Worm (Caenorhabditis elegans) whole organism, young adult: ENCODE results near the gene madd-2.

Experiments used
- C17E4.6 ChIP-seq: fragments of 200-800 bp; sonication (Bioruptor generic); IDR thresholded peaks from 2 replicates; pipeline ENCODE4 v1.3.6; 2022; ENCODE audit warnings: missing genetic modification reagents, missing genetic modification characterization, missing compliant biosample characterization
- F10E7.11 ChIP-seq: sonication (generic microtip); optimal IDR thresholded peaks from 2 replicates; lab custom pipeline; 2017; ENCODE audit warnings: mild to moderate bottlenecking, missing genetic modification characterization, moderate library complexity, missing compliant biosample characterization
- F57A8.1 ChIP-seq: fragments of 200-800 bp; sonication (Bioruptor generic); optimal IDR thresholded peaks from 2 replicates; lab custom pipeline; 2018; ENCODE audit warnings: mild to moderate bottlenecking, missing genetic modification characterization, moderate library complexity, missing compliant biosample characterization
- K11D2.4 ChIP-seq: fragments of 200-800 bp; sonication (Bioruptor generic); IDR thresholded peaks from 2 replicates; pipeline ENCODE4 v1.3.6; 2022; ENCODE audit warnings: missing genetic modification reagents, missing genetic modification characterization, missing compliant biosample characterization
- Y95B8A.8 ChIP-seq: fragments of 200-800 bp; sonication (Bioruptor generic); IDR thresholded peaks from 2 replicates; pipeline ENCODE4 v1.3.6; 2022; ENCODE audit warnings: missing genetic modification reagents, missing genetic modification characterization, missing compliant biosample characterization
- aptf-2 ChIP-seq: fragments of 200-800 bp; sonication (Bioruptor generic); conservative IDR thresholded peaks from 2 replicates; pipeline ENCODE4 v1.3.6; 2022; ENCODE audit warnings: missing genetic modification reagents, missing genetic modification characterization, missing compliant biosample characterization
- attf-3 ChIP-seq: fragments of 200-800 bp; sonication (Bioruptor generic); conservative IDR thresholded peaks from 2 replicates; pipeline ENCODE4 v1.3.6; 2022; ENCODE audit warnings: missing genetic modification reagents, missing genetic modification characterization, missing compliant biosample characterization
- attf-5 ChIP-seq: fragments of 200-800 bp; sonication (Bioruptor generic); optimal IDR thresholded peaks from 2 replicates; lab custom pipeline; 2018; ENCODE audit warnings: mild to moderate bottlenecking, missing genetic modification characterization, missing compliant biosample characterization
- cebp-2 ChIP-seq: fragments of 200-800 bp; sonication (Bioruptor generic); IDR thresholded peaks from 2 replicates; pipeline ENCODE4 v1.3.6; 2022; ENCODE audit warnings: missing genetic modification characterization, missing compliant biosample characterization
- chd-7 ChIP-seq: sonication (generic microtip); optimal IDR thresholded peaks from 2 replicates; lab custom pipeline; 2016; ENCODE audit warnings: mild to moderate bottlenecking, missing genetic modification characterization, moderate library complexity, missing compliant biosample characterization
- egl-18 ChIP-seq: fragments of 200-800 bp; sonication (Bioruptor generic); IDR thresholded peaks from 2 replicates; pipeline ENCODE4 v1.3.6; 2022; ENCODE audit warnings: missing genetic modification reagents, missing genetic modification characterization, missing compliant biosample characterization
- egrh-3 ChIP-seq: fragments of 200-800 bp; sonication (Bioruptor generic); IDR thresholded peaks from 2 replicates; pipeline ENCODE4 v1.3.6; 2022; ENCODE audit warnings: missing genetic modification reagents, missing genetic modification characterization, missing compliant biosample characterization
- hlh-12 ChIP-seq: sonication (generic microtip); optimal IDR thresholded peaks from 2 replicates; lab custom pipeline; 2016; ENCODE audit warnings: missing genetic modification characterization, missing compliant biosample characterization
- hrde-1 ChIP-seq: sonication (generic microtip); optimal IDR thresholded peaks from 2 replicates; lab custom pipeline; 2016; ENCODE audit warnings: missing genetic modification characterization, mild to moderate bottlenecking, missing compliant biosample characterization, moderate library complexity, missing genotype, missing genetic modification reagents, borderline replicate concordance
- madf-6 ChIP-seq: fragments of 200-800 bp; sonication (Bioruptor generic); IDR thresholded peaks from 2 replicates; pipeline ENCODE4 v1.3.6; 2022; ENCODE audit warnings: missing genetic modification reagents, missing genetic modification characterization, missing compliant biosample characterization
- mel-28 ChIP-seq: sonication (generic microtip); optimal IDR thresholded peaks from 2 replicates; lab custom pipeline; 2016; ENCODE audit warnings: borderline replicate concordance, mild to moderate bottlenecking, missing genetic modification characterization, missing compliant biosample characterization
- nhr-120 ChIP-seq: fragments of 200-800 bp; sonication (Bioruptor generic); IDR thresholded peaks from 2 replicates; pipeline ENCODE4 v1.3.6; 2022; ENCODE audit warnings: missing genetic modification characterization, missing compliant biosample characterization
- rcor-1 ChIP-seq: fragments of 200-800 bp; sonication (Bioruptor generic); IDR thresholded peaks from 2 replicates; pipeline ENCODE4 v1.3.6; 2022; ENCODE audit warnings: missing genetic modification reagents, missing genetic modification characterization, missing compliant biosample characterization
- rpc-1 ChIP-seq, 2 experiments: fragments of 150-350 bp in 1 of 2; sonication (generic microtip) in 1 of 2; optimal IDR thresholded peaks; 2 replicates each; lab custom pipeline; 2014 to 2018; ENCODE audit warnings: missing biosample characterization in 1 of 2, missing genetic modification characterization in 1 of 2, missing genetic modification reagents in 1 of 2, missing genotype in 1 of 2
- sdz-38 ChIP-seq: sonication (generic microtip); optimal IDR thresholded peaks from 2 replicates; lab custom pipeline; 2016; ENCODE audit warnings: missing genotype, missing genetic modification characterization, missing compliant biosample characterization
- tlf-1 ChIP-seq: fragments of 200-800 bp; sonication (Bioruptor generic); optimal IDR thresholded peaks from 2 replicates; lab custom pipeline; 2018; ENCODE audit warnings: mild to moderate bottlenecking, missing genetic modification characterization, missing compliant biosample characterization
- unc-130 ChIP-seq: sonication (generic microtip); optimal IDR thresholded peaks from 2 replicates; lab custom pipeline; 2016; ENCODE audit warnings: missing genetic modification reagents, missing genetic modification characterization, missing compliant biosample characterization
- zfh-2 ChIP-seq: fragments of 200-800 bp; sonication (Bioruptor generic); conservative IDR thresholded peaks from 2 replicates; pipeline ENCODE4 v1.3.6; 2022; ENCODE audit warnings: missing genetic modification reagents, missing genetic modification characterization, missing compliant biosample characterization
- ztf-25 ChIP-seq: fragments of 200-800 bp; sonication (Bioruptor generic); IDR thresholded peaks from 2 replicates; pipeline ENCODE4 v1.3.6; 2022; ENCODE audit warnings: missing genetic modification reagents, missing genetic modification characterization, missing compliant biosample characterization
- ztf-6 ChIP-seq: fragments of 200-800 bp; sonication (Bioruptor generic); IDR thresholded peaks from 2 replicates; pipeline ENCODE4 v1.3.6; 2022; ENCODE audit warnings: missing genetic modification reagents, missing genetic modification characterization, missing compliant biosample characterization

Gene madd-2

ce11 chrV:1243011-1243410 is 7.8 kb upstream of the madd-2 start:
- TF ChIP-seq nhr-120 = no peak

- no peak for TF ChIP-seq madf-6 (GFP tag; lab: Robert Waterston, UW)
- no peak for TF ChIP-seq egrh-3 (GFP tag; lab: Robert Waterston, UW)
- TF ChIP-seq ztf-25 (GFP tag; lab: Robert Waterston, UW) = 0 out of 2 replicates have a peak, but pooled peaks have one; percentile 19
Measured at ce11 chrV:1242432-1242831, 7.2 kb upstream of the madd-2 start.

ce11 chrV:1236333-1237068 is 1.2 kb upstream of the madd-2 start:
- TF ChIP-seq chd-7 (tag; lab: Kevin White, UChicago) (no peak), unc-130 (no peak), attf-3 (GFP tag; lab: Robert Waterston, UW) (0 out of 2 replicates have a peak, but pooled peaks have one; percentile 29), sdz-38 (tag; lab: Kevin White, UChicago) (no peak), zfh-2 (GFP tag; lab: Robert Waterston, UW) (peak; percentile 38; the same call in 1 of the 2 replicates), hrde-1 (tag; lab: Kevin White, UChicago) (no peak)

ce11 chrV:1232574-1232973 is 2.7 kb downstream of the madd-2 start:
- TF ChIP-seq ztf-6 (GFP tag; lab: Robert Waterston, UW) = no peak

ce11 chrV:1230540-1230939 is 4.7 kb downstream of the madd-2 start:
- TF ChIP-seq rcor-1 (GFP tag; lab: Robert Waterston, UW) (peak; percentile 22; the same call in 1 of the 2 replicates), tlf-1 (GFP tag; lab: Kevin White, UChicago) (no peak), cebp-2 (no peak)

ce11 chrV:1228884-1229662 is 6.2 kb downstream of the madd-2 start:
- peak; percentile 57; the same call in 1 of the 2 replicates for TF ChIP-seq zfh-2 (GFP tag; lab: Robert Waterston, UW)
- TF ChIP-seq Y95B8A.8 (GFP tag; lab: Robert Waterston, UW) = no peak

ce11 chrV:1227756-1228665 is 7.2 kb downstream of the madd-2 start:
- TF ChIP-seq F57A8.1 (GFP tag; lab: Kevin White, UChicago) (no peak), K11D2.4 (GFP tag; lab: Robert Waterston, UW) (no peak), C17E4.6 (GFP tag; lab: Robert Waterston, UW) (no peak), aptf-2 (GFP tag; lab: Robert Waterston, UW) (no peak), rpc-1 (optimal IDR thresholded peaks at IDR 0.05; lab: Kevin White, UChicago) (no peak), rpc-1 (tag; optimal IDR thresholded peaks at IDR 0.05; lab: Kevin White, UChicago) (no peak), egl-18 (GFP tag; lab: Robert Waterston, UW) (no peak), mel-28 (tag; lab: Kevin White, UChicago) (no peak), attf-5 (GFP tag; lab: Kevin White, UChicago) (no peak), hlh-12 (tag; lab: Kevin White, UChicago) (no peak), F10E7.11 (tag; lab: Kevin White, UChicago) (no peak)
